Fruit fly (Drosophila melanogaster) whole organism, embryonic: Measurements from ENCODE around the gene Dsp1.

Experiments used
- Abd-B ChIP-seq: fragments of 200-800 bp; sonication (Bioruptor generic); optimal IDR thresholded peaks from 2 replicates; lab custom pipeline; 2018; ENCODE audit warnings: missing biosample characterization, mild to moderate bottlenecking, missing genetic modification characterization, moderate library complexity
- C15 ChIP-seq: fragments of 200-800 bp; sonication (Bioruptor generic); IDR thresholded peaks from 3 replicates; pipeline ENCODE4 v1.3.6; 2022; ENCODE audit warnings: missing biosample characterization, missing genetic modification characterization
- CG10366 ChIP-seq: fragments of 200-800 bp; sonication (Bioruptor generic); IDR thresholded peaks from 2 replicates; pipeline ENCODE4 v1.3.6; 2022; ENCODE audit warnings: missing biosample characterization, missing genetic modification characterization
- CG10462 ChIP-seq: fragments of 200-800 bp; sonication (Bioruptor generic); optimal IDR thresholded peaks from 2 replicates; lab custom pipeline; 2016; ENCODE audit warnings: missing biosample characterization, missing genetic modification characterization
- CG10565 ChIP-seq: fragments of 200-800 bp; sonication (Bioruptor generic); optimal IDR thresholded peaks from 3 replicates; lab custom pipeline; 2016; ENCODE audit warnings: missing biosample characterization, mild to moderate bottlenecking, missing genetic modification characterization
- CG11560 ChIP-seq: fragments of 200-800 bp; sonication (Bioruptor generic); IDR thresholded peaks from 3 replicates; pipeline ENCODE4 v1.3.6; 2022; ENCODE audit warnings: missing biosample characterization, missing genetic modification characterization
- CG12769 ChIP-seq: fragments of 200-800 bp; sonication (Bioruptor generic); optimal IDR thresholded peaks from 2 replicates; lab custom pipeline; 2019; ENCODE audit warnings: missing biosample characterization, mild to moderate bottlenecking, missing genetic modification characterization, moderate library complexity
- CG13287 ChIP-seq: fragments of 200-800 bp; sonication (Bioruptor generic); IDR thresholded peaks from 2 replicates; pipeline ENCODE4 v1.3.6; 2022; ENCODE audit warnings: missing biosample characterization, missing genetic modification characterization; ENCODE audit not compliant: partially characterized antibody
- CG13775 ChIP-seq: fragments of 200-800 bp; sonication (Bioruptor generic); optimal IDR thresholded peaks from 3 replicates; lab custom pipeline; 2017; ENCODE audit warnings: missing biosample characterization, mild to moderate bottlenecking, missing genetic modification characterization
- CG2129 ChIP-seq: fragments of 200-800 bp; sonication (Bioruptor generic); IDR thresholded peaks from 2 replicates; pipeline ENCODE4 v1.3.6; 2022; ENCODE audit warnings: missing biosample characterization, missing genetic modification characterization; ENCODE audit not compliant: partially characterized antibody
- CG2199 ChIP-seq: fragments of 200-800 bp; sonication (Bioruptor generic); IDR thresholded peaks from 3 replicates; pipeline ENCODE4 v1.3.6; 2022; ENCODE audit warnings: missing biosample characterization, missing genetic modification characterization
- CG2202 ChIP-seq: fragments of 200-800 bp; sonication (Bioruptor generic); optimal IDR thresholded peaks from 2 replicates; lab custom pipeline; 2018; ENCODE audit warnings: missing biosample characterization, mild to moderate bottlenecking, missing genetic modification characterization
- CG32532 ChIP-seq: fragments of 200-800 bp; sonication (Bioruptor generic); IDR thresholded peaks from 2 replicates; pipeline ENCODE4 v1.3.6; 2022; ENCODE audit warnings: missing biosample characterization, missing genetic modification characterization
- CG3838 ChIP-seq: fragments of 200-800 bp; sonication (Bioruptor generic); optimal IDR thresholded peaks from 3 replicates; lab custom pipeline; 2016; ENCODE audit warnings: missing biosample characterization, missing genetic modification characterization
- CG6272 ChIP-seq: fragments of 200-800 bp; sonication (Bioruptor generic); IDR thresholded peaks from 2 replicates; pipeline ENCODE4 v1.3.6; 2022; ENCODE audit warnings: missing biosample characterization, missing genetic modification characterization
- CG7271 ChIP-seq: fragments of 200-800 bp; sonication (Bioruptor generic); optimal IDR thresholded peaks from 2 replicates; lab custom pipeline; 2018; ENCODE audit warnings: missing biosample characterization, mild to moderate bottlenecking, missing genetic modification characterization, moderate library complexity
- CG7357 ChIP-seq: fragments of 200-800 bp; sonication (Bioruptor generic); IDR thresholded peaks from 3 replicates; pipeline ENCODE4 v1.3.6; 2022; ENCODE audit warnings: missing biosample characterization, missing genetic modification characterization
- CG7987 ChIP-seq: fragments of 200-800 bp; sonication (Bioruptor generic); optimal IDR thresholded peaks from 2 replicates; lab custom pipeline; 2018; ENCODE audit warnings: missing biosample characterization, mild to moderate bottlenecking, missing genetic modification characterization, moderate library complexity
- CG8089 ChIP-seq: fragments of 200-800 bp; sonication (Bioruptor generic); optimal IDR thresholded peaks from 3 replicates; lab custom pipeline; 2016; ENCODE audit warnings: missing biosample characterization, missing genetic modification characterization
- CG8359 ChIP-seq: fragments of 200-800 bp; sonication (Bioruptor generic); optimal IDR thresholded peaks from 2 replicates; lab custom pipeline; 2017; ENCODE audit warnings: missing biosample characterization, mild to moderate bottlenecking, missing genetic modification characterization, borderline replicate concordance
- CG8478 ChIP-seq: fragments of >200 bp; optimal IDR thresholded peaks from 2 replicates; lab custom pipeline; 2018
- CG8765 ChIP-seq: fragments of 200-800 bp; sonication (Bioruptor generic); IDR thresholded peaks from 2 replicates; pipeline ENCODE4 v1.3.6; 2022; ENCODE audit warnings: missing biosample characterization, missing genetic modification characterization
- E2f1 ChIP-seq: fragments of 200-800 bp; sonication (Bioruptor generic); IDR thresholded peaks from 2 replicates; pipeline ENCODE4 v1.3.6; 2022; ENCODE audit warnings: missing biosample characterization, missing genetic modification characterization
- ERR ChIP-seq: fragments of 200-800 bp; sonication (Bioruptor generic); optimal IDR thresholded peaks from 2 replicates; lab custom pipeline; 2016; ENCODE audit warnings: missing biosample characterization, missing genetic modification characterization
- Ets65A ChIP-seq: fragments of 200-800 bp; sonication (Bioruptor generic); peaks from one replicate; lab custom pipeline; 2016; ENCODE audit warnings: missing biosample characterization, missing genetic modification characterization
- Ets97D ChIP-seq: fragments of 200-800 bp; sonication (Bioruptor generic); optimal IDR thresholded peaks from 3 replicates; lab custom pipeline; 2016; ENCODE audit warnings: missing biosample characterization, missing genetic modification characterization
- Med ChIP-seq: fragments of 200-800 bp; sonication (Bioruptor generic); peaks from one replicate; lab custom pipeline; 2016; ENCODE audit warnings: missing biosample characterization, missing genetic modification characterization, mild to moderate bottlenecking, inconsistent platforms, moderate library complexity
- NFAT ChIP-seq: fragments of 200-800 bp; sonication (Bioruptor generic); IDR thresholded peaks from 2 replicates; pipeline ENCODE4 v1.3.6; 2022; ENCODE audit warnings: missing biosample characterization, missing genetic modification characterization
- Rfx ChIP-seq: fragments of 200-800 bp; sonication (Bioruptor generic); IDR thresholded peaks from 2 replicates; pipeline ENCODE4 v1.3.6; 2022; ENCODE audit warnings: missing biosample characterization, missing genetic modification characterization
- Stat92E ChIP-seq, 3 experiments: fragments of >200 bp in 2 of 3; fragments of 200-800 bp in 1 of 3; sonication (Bioruptor generic) in 1 of 3; optimal IDR thresholded peaks; 2 replicates each; lab custom pipeline; 2017 to 2019; ENCODE audit warnings: missing biosample characterization in 3 of 3, missing genetic modification characterization in 3 of 3, mild to moderate bottlenecking in 1 of 3, moderate library complexity in 1 of 3
- Taf1 ChIP-seq: fragments of 200-800 bp; sonication (Bioruptor generic); IDR thresholded peaks from 2 replicates; pipeline ENCODE4 v1.3.6; 2022; ENCODE audit warnings: missing biosample characterization, missing genetic modification characterization
- Tbp ChIP-seq: fragments of >200 bp; optimal IDR thresholded peaks from 2 replicates; lab custom pipeline; 2018; ENCODE audit warnings: missing biosample characterization, missing genetic modification characterization
- abd-A ChIP-seq: fragments of 200-800 bp; sonication (Bioruptor generic); optimal IDR thresholded peaks from 3 replicates; lab custom pipeline; 2019; ENCODE audit warnings: missing biosample characterization, mild to moderate bottlenecking, missing genetic modification characterization, moderate library complexity
- amos ChIP-seq: fragments of 200-800 bp; sonication (Bioruptor generic); IDR thresholded peaks from 2 replicates; pipeline ENCODE4 v1.3.6; 2022; ENCODE audit warnings: missing biosample characterization, missing genetic modification characterization; ENCODE audit not compliant: partially characterized antibody
- bigmax ChIP-seq: fragments of 200-800 bp; sonication (Bioruptor generic); optimal IDR thresholded peaks from 2 replicates; lab custom pipeline; 2018; ENCODE audit warnings: missing biosample characterization, mild to moderate bottlenecking, missing genetic modification characterization
- chif ChIP-seq, 2 experiments: fragments of 200-800 bp; sonication (Bioruptor generic); optimal IDR thresholded peaks; 3 replicates each; lab custom pipeline; 2016; ENCODE audit warnings: missing biosample characterization in 2 of 2, missing genetic modification characterization in 2 of 2
- chm ChIP-seq: fragments of 200-800 bp; sonication (Bioruptor generic); IDR thresholded peaks from 2 replicates; pipeline ENCODE4 v1.3.6; 2022; ENCODE audit warnings: missing biosample characterization, missing genetic modification characterization
- dati ChIP-seq: fragments of 200-800 bp; sonication (Bioruptor generic); IDR thresholded peaks from 2 replicates; pipeline ENCODE4 v1.3.6; 2022; ENCODE audit warnings: missing biosample characterization, missing genetic modification characterization
- disco-r ChIP-seq: fragments of 200-800 bp; sonication (Bioruptor generic); optimal IDR thresholded peaks from 2 replicates; lab custom pipeline; 2016; ENCODE audit warnings: missing biosample characterization, missing genetic modification characterization
- her ChIP-seq: fragments of 200-800 bp; sonication (Bioruptor generic); optimal IDR thresholded peaks from 2 replicates; lab custom pipeline; 2016; ENCODE audit warnings: missing biosample characterization, missing genetic modification characterization
- kay ChIP-seq: fragments of 200-800 bp; sonication (Bioruptor generic); optimal IDR thresholded peaks from 2 replicates; lab custom pipeline; 2016; ENCODE audit warnings: missing biosample characterization, missing genetic modification characterization
- knrl ChIP-seq: fragments of 200-800 bp; sonication (Bioruptor generic); IDR thresholded peaks from 3 replicates; pipeline ENCODE4 v1.3.6; 2022; ENCODE audit warnings: missing biosample characterization, missing genetic modification characterization; ENCODE audit not compliant: partially characterized antibody
- lov ChIP-seq, 2 experiments: fragments of 200-800 bp in 1 of 2; fragments of >200 bp in 1 of 2; sonication (Bioruptor generic) in 1 of 2; IDR thresholded peaks in 1 of 2; optimal IDR thresholded peaks in 1 of 2; 2 replicates in 1 of 2; 3 replicates in 1 of 2; pipeline versions ENCODE4 v1.3.6 to Lab custom; 2017 to 2022; ENCODE audit warnings: missing biosample characterization in 1 of 2, missing genetic modification characterization in 1 of 2
- maf-S ChIP-seq: fragments of 200-800 bp; sonication (Bioruptor generic); optimal IDR thresholded peaks from 2 replicates; lab custom pipeline; 2016; ENCODE audit warnings: missing biosample characterization, missing genetic modification characterization
- nerfin-2 ChIP-seq: fragments of 200-800 bp; sonication (Bioruptor generic); IDR thresholded peaks from 2 replicates; pipeline ENCODE4 v1.3.6; 2022; ENCODE audit warnings: missing biosample characterization, missing genetic modification characterization; ENCODE audit not compliant: partially characterized antibody
- scrt ChIP-seq: fragments of 200-800 bp; sonication (Bioruptor generic); optimal IDR thresholded peaks from 2 replicates; lab custom pipeline; 2018; ENCODE audit warnings: missing biosample characterization, mild to moderate bottlenecking, missing genetic modification characterization, moderate library complexity
- so ChIP-seq: fragments of 200-800 bp; sonication (Bioruptor generic); IDR thresholded peaks from 3 replicates; pipeline ENCODE4 v1.3.6; 2022; ENCODE audit warnings: missing biosample characterization, missing genetic modification characterization
- tup ChIP-seq: fragments of 200-800 bp; sonication (Bioruptor generic); optimal IDR thresholded peaks from 2 replicates; lab custom pipeline; 2016; ENCODE audit warnings: missing biosample characterization, mild to moderate bottlenecking, missing genetic modification characterization, moderate library complexity
- vfl ChIP-seq: fragments of 200-800 bp; sonication (Bioruptor generic); optimal IDR thresholded peaks from 2 replicates; lab custom pipeline; 2016; ENCODE audit warnings: missing biosample characterization, missing genetic modification characterization
- zfh2 ChIP-seq: fragments of 200-800 bp; sonication (Bioruptor generic); optimal IDR thresholded peaks from 2 replicates; lab custom pipeline; 2016; ENCODE audit warnings: missing biosample characterization, missing genetic modification characterization

Gene Dsp1

DNA sequence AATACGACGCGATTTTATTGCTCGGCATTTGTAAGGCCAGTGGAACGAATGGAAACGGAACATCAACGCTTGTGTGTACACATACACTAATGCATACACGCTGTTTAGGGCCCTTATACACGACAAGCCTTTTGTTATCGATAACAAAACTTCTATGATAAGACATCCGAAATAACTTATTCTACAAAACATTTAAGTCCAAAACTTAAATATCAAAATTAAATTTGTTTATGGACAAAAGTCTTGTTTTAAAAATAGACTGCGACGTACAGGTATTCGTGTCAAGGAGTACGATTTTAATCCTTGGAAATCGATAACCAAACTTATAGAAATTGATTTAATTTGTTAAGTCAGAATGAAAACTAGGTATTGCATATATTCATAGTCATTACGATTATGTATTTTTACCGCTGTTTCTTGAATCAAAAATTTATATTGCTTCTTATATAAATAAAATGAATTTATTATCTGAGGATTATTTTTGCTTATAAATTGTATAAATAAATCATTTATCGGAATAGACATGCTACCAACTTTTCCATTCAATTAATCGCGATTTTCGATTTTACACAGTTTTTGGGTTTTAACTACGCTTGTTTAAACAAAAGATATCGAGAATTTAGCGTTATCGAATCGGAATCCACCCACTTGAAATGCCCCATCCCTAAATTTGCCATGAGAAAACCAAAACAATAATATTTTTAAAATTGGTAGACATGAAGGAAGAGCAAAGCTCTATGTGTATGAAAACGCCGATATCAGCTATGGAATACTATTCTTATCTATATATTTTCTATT is 20.1 kb upstream of the Dsp1 start, which contains the start of the genes CG9915 and SWIP (continued):
- TF ChIP-seq scrt (GFP tag; lab: Kevin White, UChicago) (no peak), CG13775 (peak; percentile 39), CG7357 (no peak), Taf1 (GFP tag; lab: Robert Waterston, UW) (no peak), zfh2 (GFP tag; lab: Kevin White, UChicago) (no peak), Abd-B (no peak), CG10462 (GFP tag; lab: Kevin White, UChicago) (no peak), CG12769 (tag; lab: Kevin White, UChicago) (no peak), CG10565 (GFP tag; lab: Kevin White, UChicago) (no peak), Med (GFP tag; lab: Kevin White, UChicago) (peak; percentile 68), Ets65A (no peak), maf-S (GFP tag; lab: Kevin White, UChicago) (no peak), Rfx (GFP tag; lab: Robert Waterston, UW) (peak; percentile 50; the same call in 1 of the 2 replicates), Ets97D (GFP tag; lab: Kevin White, UChicago) (no peak), CG6272 (GFP tag; lab: Robert Waterston, UW) (no peak), amos (peak; percentile 60; the same call in 1 of the 2 replicates), CG8359 (GFP tag; lab: Kevin White, UChicago) (no peak), nerfin-2 (GFP tag; lab: Robert Waterston, UW) (peak; percentile 77), lov (optimal IDR thresholded peaks at IDR 0.05; lab: Kevin White, UChicago) (no peak), lov (GFP tag; IDR thresholded peaks at IDR 0.05; lab: Robert Waterston, UW) (no peak), CG2199 (no peak), disco-r (GFP tag; lab: Kevin White, UChicago) (no peak), abd-A (no peak), tup (no peak), her (GFP tag; lab: Kevin White, UChicago) (no peak), ERR (no peak), NFAT (GFP tag; lab: Robert Waterston, UW) (no peak), so (GFP tag; lab: Robert Waterston, UW) (no peak), CG10366 (GFP tag; lab: Robert Waterston, UW) (no peak; the same call in 1 of the 2 replicates), CG11560 (tag; lab: Robert Waterston, UW) (no peak), CG8765 (GFP tag; lab: Robert Waterston, UW) (no peak), CG7987 (GFP tag; lab: Kevin White, UChicago) (no peak), CG2129 (GFP tag; lab: Robert Waterston, UW) (no peak), kay (GFP tag; lab: Kevin White, UChicago) (no peak), vfl (no peak), C15 (GFP tag; lab: Robert Waterston, UW) (no peak), CG2202 (tag; lab: Kevin White, UChicago) (no peak), bigmax (no peak), CG8478 (lab: Kevin White, UChicago) (no peak), knrl (GFP tag; lab: Robert Waterston, UW) (peak; percentile 12; the same call in 1 of the 3 replicates), chm (GFP tag; lab: Robert Waterston, UW) (no peak), Stat92E (GFP tag; optimal IDR thresholded peaks at IDR 0.05; lab: Kevin White, UChicago) (no peak), CG32532 (GFP tag; lab: Robert Waterston, UW) (no peak), CG8089 (GFP tag; lab: Kevin White, UChicago) (no peak), E2f1 (GFP tag; lab: Robert Waterston, UW) (no peak), dati (GFP tag; lab: Robert Waterston, UW) (no peak), CG13287 (peak; percentile 47; the same call in 1 of the 2 replicates), chif (GFP tag; optimal IDR thresholded peaks at IDR 0.05; lab: Kevin White, UChicago) (no peak), CG7271 (tag; lab: Kevin White, UChicago) (no peak), Tbp (no peak), CG3838 (GFP tag; lab: Kevin White, UChicago) (no peak)
